Worm (Caenorhabditis elegans) whole organism, young adult: ENCODE data around the gene T19D12.6.

Experiments used
- B0035.1 ChIP-seq: sonication (generic microtip); optimal IDR thresholded peaks from 2 replicates; lab custom pipeline; 2016; ENCODE audit warnings: missing genetic modification characterization, mild to moderate bottlenecking, missing compliant biosample characterization, missing genotype, missing genetic modification reagents
- F10E7.11 ChIP-seq: sonication (generic microtip); optimal IDR thresholded peaks from 2 replicates; lab custom pipeline; 2017; ENCODE audit warnings: mild to moderate bottlenecking, missing genetic modification characterization, moderate library complexity, missing compliant biosample characterization
- F37B4.10 ChIP-seq: fragments of 200-800 bp; sonication (Bioruptor generic); IDR thresholded peaks from 2 replicates; pipeline ENCODE4 v1.3.6; 2022; ENCODE audit warnings: missing genetic modification characterization, missing compliant biosample characterization
- K11D2.4 ChIP-seq: fragments of 200-800 bp; sonication (Bioruptor generic); IDR thresholded peaks from 2 replicates; pipeline ENCODE4 v1.3.6; 2022; ENCODE audit warnings: missing genetic modification reagents, missing genetic modification characterization, missing compliant biosample characterization
- K12H6.12 ChIP-seq: fragments of 200-800 bp; sonication (Bioruptor generic); optimal IDR thresholded peaks from 2 replicates; lab custom pipeline; 2018; ENCODE audit warnings: mild to moderate bottlenecking, missing genetic modification characterization, missing compliant biosample characterization
- Y53G8AR.9 ChIP-seq: fragments of 200-800 bp; sonication (Bioruptor generic); conservative IDR thresholded peaks from 2 replicates; pipeline ENCODE4 v1.3.6; 2022; ENCODE audit warnings: missing genetic modification reagents, missing genetic modification characterization, missing compliant biosample characterization
- Y79H2A.3 ChIP-seq: fragments of 200-800 bp; sonication (Bioruptor generic); conservative IDR thresholded peaks from 2 replicates; pipeline ENCODE4 v1.3.6; 2022; ENCODE audit warnings: missing genetic modification reagents, missing genetic modification characterization, missing compliant biosample characterization
- Y95B8A.8 ChIP-seq: fragments of 200-800 bp; sonication (Bioruptor generic); IDR thresholded peaks from 2 replicates; pipeline ENCODE4 v1.3.6; 2022; ENCODE audit warnings: missing genetic modification reagents, missing genetic modification characterization, missing compliant biosample characterization
- aptf-3 ChIP-seq: fragments of 200-800 bp; sonication (Bioruptor generic); IDR thresholded peaks from 2 replicates; pipeline ENCODE4 v1.3.6; 2022; ENCODE audit warnings: missing genetic modification characterization, missing compliant biosample characterization
- attf-5 ChIP-seq: fragments of 200-800 bp; sonication (Bioruptor generic); optimal IDR thresholded peaks from 2 replicates; lab custom pipeline; 2018; ENCODE audit warnings: mild to moderate bottlenecking, missing genetic modification characterization, missing compliant biosample characterization
- bed-1 ChIP-seq: fragments of 200-800 bp; sonication (Bioruptor generic); IDR thresholded peaks from 2 replicates; pipeline ENCODE4 v1.3.6; 2022; ENCODE audit warnings: missing genetic modification reagents, missing genetic modification characterization, missing compliant biosample characterization
- cebp-1 ChIP-seq, 2 experiments: fragments of 200-800 bp in 1 of 2; sonication (Bioruptor generic) in 1 of 2; sonication (generic microtip) in 1 of 2; IDR thresholded peaks in 1 of 2; optimal IDR thresholded peaks in 1 of 2; 2 replicates each; pipeline versions ENCODE4 v1.3.6 to Lab custom; 2017 to 2022; ENCODE audit warnings: missing compliant biosample characterization in 2 of 2, missing genetic modification characterization in 2 of 2, mild to moderate bottlenecking in 1 of 2, missing genetic modification reagents in 1 of 2, moderate library complexity in 1 of 2
- ceh-79 ChIP-seq: sonication (generic microtip); optimal IDR thresholded peaks from 2 replicates; lab custom pipeline; 2017; ENCODE audit warnings: mild to moderate bottlenecking, missing genetic modification characterization, missing compliant biosample characterization
- dox-1 ChIP-seq: fragments of 200-800 bp; sonication (Bioruptor generic); IDR thresholded peaks from 2 replicates; pipeline ENCODE4 v1.3.6; 2022; ENCODE audit warnings: missing genetic modification reagents, missing genetic modification characterization, missing compliant biosample characterization
- dpl-1 ChIP-seq: fragments of 150-350 bp; optimal IDR thresholded peaks from 2 replicates; lab custom pipeline; 2014; ENCODE audit warnings: missing biosample characterization, missing genetic modification reagents, missing genetic modification characterization
- hmg-1.2 ChIP-seq: fragments of 200-800 bp; sonication (Bioruptor generic); IDR thresholded peaks from 2 replicates; pipeline ENCODE4 v1.3.6; 2022; ENCODE audit warnings: missing genetic modification reagents, missing genetic modification characterization, missing compliant biosample characterization
- hmg-20 ChIP-seq: fragments of 200-800 bp; sonication (Bioruptor generic); IDR thresholded peaks from 2 replicates; pipeline ENCODE4 v1.3.6; 2022; ENCODE audit warnings: missing genetic modification reagents, missing genetic modification characterization, missing compliant biosample characterization
- hrde-1 ChIP-seq: sonication (generic microtip); optimal IDR thresholded peaks from 2 replicates; lab custom pipeline; 2016; ENCODE audit warnings: missing genetic modification characterization, mild to moderate bottlenecking, missing compliant biosample characterization, moderate library complexity, missing genotype, missing genetic modification reagents, borderline replicate concordance
- lin-54 ChIP-seq: fragments of 200-800 bp; sonication (Bioruptor generic); optimal IDR thresholded peaks from 2 replicates; lab custom pipeline; 2018; ENCODE audit warnings: mild to moderate bottlenecking, missing genetic modification characterization, missing compliant biosample characterization
- mcd-1 ChIP-seq: fragments of 200-800 bp; sonication (Bioruptor generic); IDR thresholded peaks from 2 replicates; pipeline ENCODE4 v1.3.6; 2022; ENCODE audit warnings: missing genetic modification reagents, missing genetic modification characterization, missing compliant biosample characterization
- mes-4 ChIP-seq: sonication (generic microtip); optimal IDR thresholded peaks from 2 replicates; lab custom pipeline; 2016; ENCODE audit warnings: missing genotype, missing genetic modification characterization, missing compliant biosample characterization
- mxl-1 ChIP-seq: sonication (generic microtip); optimal IDR thresholded peaks from 2 replicates; lab custom pipeline; 2016; ENCODE audit warnings: missing genetic modification characterization, missing compliant biosample characterization
- nhr-80 ChIP-seq: sonication (generic microtip); optimal IDR thresholded peaks from 2 replicates; lab custom pipeline; 2016; ENCODE audit warnings: missing genetic modification characterization, missing compliant biosample characterization
- pha-4 ChIP-seq: fragments of 150-350 bp; sonication (generic microtip); optimal IDR thresholded peaks from 2 replicates; lab custom pipeline; 2014; ENCODE audit warnings: missing biosample characterization, missing genetic modification reagents, missing genetic modification characterization
- rec-8 ChIP-seq, 2 experiments: sonication (generic microtip); optimal IDR thresholded peaks; 2 replicates each; lab custom pipeline; 2016; ENCODE audit warnings: mild to moderate bottlenecking in 2 of 2, missing genetic modification characterization in 2 of 2, missing genetic modification reagents in 2 of 2, missing genotype in 2 of 2, missing biosample characterization in 1 of 2, missing compliant biosample characterization in 1 of 2, moderate library complexity in 1 of 2
- snpc-1.3 ChIP-seq: sonication (generic microtip); optimal IDR thresholded peaks from 2 replicates; lab custom pipeline; 2017; ENCODE audit warnings: missing genetic modification characterization, mild to moderate bottlenecking, missing compliant biosample characterization, antibody characterized with exemption, moderate library complexity, missing genotype, missing genetic modification reagents; ENCODE audit not compliant: insufficient read depth
- snpc-4 ChIP-seq, 5 experiments: fragments of 150-350 bp in 1 of 5; sonication (generic microtip) in 4 of 5; optimal IDR thresholded peaks; 2 replicates each; lab custom pipeline; 2014 to 2018; ENCODE audit warnings: missing genetic modification characterization in 5 of 5, missing biosample characterization in 3 of 5, antibody characterized with exemption in 2 of 5, mild to moderate bottlenecking in 2 of 5, missing compliant biosample characterization in 2 of 5, missing genotype in 2 of 5, moderate library complexity in 2 of 5, missing genetic modification reagents in 1 of 5
- sptf-2 ChIP-seq: fragments of 200-800 bp; sonication (Bioruptor generic); optimal IDR thresholded peaks from 2 replicates; lab custom pipeline; 2018; ENCODE audit warnings: mild to moderate bottlenecking, missing genetic modification characterization, missing compliant biosample characterization
- tlf-1 ChIP-seq: fragments of 200-800 bp; sonication (Bioruptor generic); optimal IDR thresholded peaks from 2 replicates; lab custom pipeline; 2018; ENCODE audit warnings: mild to moderate bottlenecking, missing genetic modification characterization, missing compliant biosample characterization
- unc-62 ChIP-seq: fragments of 150-350 bp; optimal IDR thresholded peaks from 2 replicates; lab custom pipeline; 2014; ENCODE audit warnings: missing biosample characterization, missing genetic modification reagents, missing genetic modification characterization
- zfh-2 ChIP-seq: fragments of 200-800 bp; sonication (Bioruptor generic); conservative IDR thresholded peaks from 2 replicates; pipeline ENCODE4 v1.3.6; 2022; ENCODE audit warnings: missing genetic modification reagents, missing genetic modification characterization, missing compliant biosample characterization

Gene T19D12.6

ce11 chrII:6610262-6610661 lies 32.7 kb downstream of the T19D12.6 start:
- TF ChIP-seq Y79H2A.3 (GFP tag; lab: Robert Waterston, UW), result no peak
- TF ChIP-seq mcd-1 (GFP tag; lab: Robert Waterston, UW), result no peak
- TF ChIP-seq B0035.1 (tag; lab: Kevin White, UChicago), result no peak
- no peak for TF ChIP-seq aptf-3 (GFP tag; lab: Robert Waterston, UW)
- no peak for TF ChIP-seq mxl-1 (tag; lab: Kevin White, UChicago)
- no peak for TF ChIP-seq unc-62
- TF ChIP-seq hrde-1 (tag; lab: Kevin White, UChicago), result no peak

- TF ChIP-seq Y53G8AR.9 (GFP tag; lab: Robert Waterston, UW), result no peak
- TF ChIP-seq nhr-80 (tag; lab: Kevin White, UChicago), result peak; percentile 21
- no peak for TF ChIP-seq K12H6.12 (tag; lab: Kevin White, UChicago)
- peak; percentile 78 for TF ChIP-seq attf-5 (GFP tag; lab: Kevin White, UChicago)
- peak; percentile 9; the same call in 1 of the 2 replicates for TF ChIP-seq hmg-1.2 (GFP tag; lab: Robert Waterston, UW)
- no peak for TF ChIP-seq bed-1 (GFP tag; lab: Robert Waterston, UW)
- no peak for TF ChIP-seq hrde-1 (tag; lab: Kevin White, UChicago)
- TF ChIP-seq snpc-4 (GFP tag; optimal IDR thresholded peaks at IDR 0.05; lab: Kevin White, UChicago), result no peak
- peak in 1 of 4 experiments; percentile 3 for TF ChIP-seq snpc-4 (tag; optimal IDR thresholded peaks at IDR 0.05; lab: Kevin White, UChicago)
- TF ChIP-seq cebp-1 (GFP tag; IDR thresholded peaks at IDR 0.05; lab: Robert Waterston, UW), result no peak
- peak; percentile 29 for TF ChIP-seq cebp-1 (tag; optimal IDR thresholded peaks at IDR 0.05; lab: Kevin White, UChicago)
- TF ChIP-seq pha-4 (tag; lab: Kevin White, UChicago), result peak; percentile 54
Observed at ce11 chrII:6609315-6609842, 33.5 kb downstream of the T19D12.6 start, which contains the start of gene epg-5. TSS of gene epg-5 (minus strand) at chrII:6609365.

- TF ChIP-seq dox-1 (GFP tag; lab: Robert Waterston, UW), result no peak
- no peak for TF ChIP-seq F10E7.11 (tag; lab: Kevin White, UChicago)
- no peak for TF ChIP-seq mes-4
- no peak for TF ChIP-seq tlf-1 (GFP tag; lab: Kevin White, UChicago)
- TF ChIP-seq K12H6.12 (tag; lab: Kevin White, UChicago), result no peak
- no peak for TF ChIP-seq zfh-2
- TF ChIP-seq snpc-1.3 (tag; lab: Kevin White, UChicago), result no peak
- no peak for TF ChIP-seq pha-4 (tag; lab: Kevin White, UChicago)
- no peak for TF ChIP-seq sptf-2 (GFP tag; lab: Kevin White, UChicago)
- TF ChIP-seq cebp-1 (GFP tag; IDR thresholded peaks at IDR 0.05; lab: Robert Waterston, UW), result no peak
- TF ChIP-seq cebp-1 (tag; optimal IDR thresholded peaks at IDR 0.05; lab: Kevin White, UChicago), result no peak
- no peak for TF ChIP-seq F37B4.10 (GFP tag; lab: Robert Waterston, UW)
- no peak for TF ChIP-seq Y95B8A.8
- TF ChIP-seq mxl-1 (tag; lab: Kevin White, UChicago), result no peak
- no peak for TF ChIP-seq rec-8 (tag; optimal IDR thresholded peaks at IDR 0.05; lab: Kevin White, UChicago)
- no peak for TF ChIP-seq dpl-1 (GFP tag; lab: Kevin White, UChicago)
- TF ChIP-seq ceh-79 (tag; lab: Kevin White, UChicago), result no peak
- TF ChIP-seq K11D2.4, result no peak
- no peak for TF ChIP-seq hmg-20 (GFP tag; lab: Robert Waterston, UW)
- TF ChIP-seq lin-54 (GFP tag; lab: Kevin White, UChicago), result no peak
- TF ChIP-seq, all 124 proteins: peak for 0
Observed at ce11 chrII:6608626-6609025, 34.3 kb downstream of the T19D12.6 start.
